Worm (Caenorhabditis elegans): ENCODE data around the gene gtl-2.
A peak's percentile ranks its signal among the peaks of the same experiment; 100 is the strongest.

DNA sequence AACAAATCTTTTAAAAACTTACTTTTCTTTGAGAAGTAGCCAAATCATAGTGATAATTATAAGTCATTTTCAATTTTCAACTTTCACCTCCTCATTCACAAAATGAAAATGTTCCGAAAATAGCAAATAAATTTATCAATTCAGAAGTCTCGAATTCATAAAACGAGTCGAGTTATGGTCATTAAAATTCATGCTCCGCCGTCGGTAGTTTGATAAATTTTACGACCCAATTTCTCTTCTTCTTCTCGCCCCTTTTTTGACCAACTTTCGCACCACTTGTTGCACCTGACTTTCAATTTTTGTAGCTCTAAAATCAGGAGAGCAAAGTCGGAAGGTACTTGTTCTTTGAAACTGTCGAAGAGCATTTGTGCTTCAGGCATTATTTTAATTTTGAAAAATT, 43.2 kb upstream of the gtl-2 start, which contains the start of gene best-7:
- TF ChIP-seq daf-12 (tag; optimal IDR thresholded peaks at IDR 0.05) (no peak), Y5F2A.4 (GFP tag; optimal IDR thresholded peaks at IDR 0.05) (no peak), nhr-28 (tag; optimal IDR thresholded peaks at IDR 0.05) (peak; percentile 35), ZK337.2 (GFP tag; IDR thresholded peaks at IDR 0.05) (no peak), Y75B8A.6 (GFP tag; IDR thresholded peaks at IDR 0.05) (no peak), lin-15B (tag; optimal IDR thresholded peaks at IDR 0.05) (no peak), unc-62 (GFP tag; optimal IDR thresholded peaks at IDR 0.05 in 1 of 2) (no peak), unc-62 (tag; optimal IDR thresholded peaks at IDR 0.05) (no peak), F49E8.2 (tag; optimal IDR thresholded peaks at IDR 0.05; ENCODE audit: borderline replicate concordance) (no peak), lin-39 (tag; optimal IDR thresholded peaks at IDR 0.05) (no peak), snpc-4 (tag; optimal IDR thresholded peaks at IDR 0.05) (no peak)
